Fruit fly (Drosophila melanogaster) whole organism, embryonic: ENCODE data around the gene CG14854.

Source experiments
- ATbp ChIP-seq: fragments of 200-800 bp; sonication (Bioruptor generic); optimal IDR thresholded peaks from 2 replicates; lab custom pipeline; 2017; ENCODE audit warnings: missing biosample characterization, mild to moderate bottlenecking, missing genetic modification characterization, missing genetic modification reagents
- Atf3 ChIP-seq: fragments of 200-800 bp; sonication (Bioruptor generic); optimal IDR thresholded peaks from 3 replicates; lab custom pipeline; 2016; ENCODE audit warnings: missing biosample characterization, missing genetic modification characterization
- Awh ChIP-seq: fragments of 200-800 bp; sonication (Bioruptor generic); IDR thresholded peaks from 2 replicates; pipeline ENCODE4, ENCODE4 v1.3.6; 2022; ENCODE audit warnings: missing biosample characterization, missing genetic modification characterization
- Bdp1 ChIP-seq: fragments of 200-800 bp; sonication (Bioruptor generic); optimal IDR thresholded peaks from 3 replicates; lab custom pipeline; 2016; ENCODE audit warnings: missing biosample characterization, missing genetic modification characterization
- CG10321 ChIP-seq: fragments of 200-800 bp; sonication (Bioruptor generic); IDR thresholded peaks from 2 replicates; pipeline ENCODE4 v1.3.6; 2022; ENCODE audit warnings: missing biosample characterization, missing genetic modification characterization
- CG11085 ChIP-seq: fragments of 200-800 bp; sonication (Bioruptor generic); IDR thresholded peaks from 2 replicates; pipeline ENCODE4 v1.3.6; 2022; ENCODE audit warnings: missing biosample characterization, missing genetic modification characterization
- CG12299 ChIP-seq: fragments of 200-800 bp; sonication (Bioruptor generic); optimal IDR thresholded peaks from 2 replicates; lab custom pipeline; 2018; ENCODE audit warnings: missing biosample characterization, mild to moderate bottlenecking, missing genetic modification characterization
- CG13287 ChIP-seq: fragments of 200-800 bp; sonication (Bioruptor generic); IDR thresholded peaks from 2 replicates; pipeline ENCODE4 v1.3.6; 2022; ENCODE audit warnings: missing biosample characterization, missing genetic modification characterization; ENCODE audit not compliant: partially characterized antibody
- CG14441 ChIP-seq: fragments of 200-800 bp; sonication (Bioruptor generic); IDR thresholded peaks from 2 replicates; pipeline ENCODE4 v1.3.6; 2022; ENCODE audit warnings: missing biosample characterization, missing genetic modification characterization
- CG14667 ChIP-seq: fragments of 200-800 bp; sonication (Bioruptor generic); IDR thresholded peaks from 2 replicates; pipeline ENCODE4 v1.3.6; 2022; ENCODE audit warnings: missing biosample characterization, missing genetic modification characterization
- CG15011 ChIP-seq: fragments of 200-800 bp; sonication (Bioruptor generic); optimal IDR thresholded peaks from 3 replicates; lab custom pipeline; 2018; ENCODE audit warnings: missing biosample characterization, mild to moderate bottlenecking, missing genetic modification characterization
- CG15601 ChIP-seq: fragments of 200-800 bp; sonication (Bioruptor generic); optimal IDR thresholded peaks from 3 replicates; lab custom pipeline; 2019; ENCODE audit warnings: missing biosample characterization, mild to moderate bottlenecking, missing genetic modification characterization, moderate library complexity
- CG1647 ChIP-seq: fragments of 200-800 bp; sonication (Bioruptor generic); optimal IDR thresholded peaks from 3 replicates; lab custom pipeline; 2016; ENCODE audit warnings: missing biosample characterization, missing genetic modification characterization
- CG16779 ChIP-seq: fragments of 200-800 bp; sonication (Bioruptor generic); IDR thresholded peaks from 2 replicates; pipeline ENCODE4 v1.3.6; 2022; ENCODE audit warnings: missing biosample characterization, missing genetic modification characterization
- CG17912 ChIP-seq: fragments of 200-800 bp; sonication (Bioruptor generic); optimal IDR thresholded peaks from 2 replicates; lab custom pipeline; 2018; ENCODE audit warnings: missing biosample characterization, mild to moderate bottlenecking, missing genetic modification characterization
- CG3281 ChIP-seq: fragments of 200-800 bp; sonication (Bioruptor generic); optimal IDR thresholded peaks from 3 replicates; lab custom pipeline; 2017; ENCODE audit warnings: missing biosample characterization, mild to moderate bottlenecking, missing genetic modification characterization
- CG34376 ChIP-seq: fragments of 200-800 bp; sonication (Bioruptor generic); optimal IDR thresholded peaks from 2 replicates; lab custom pipeline; 2018; ENCODE audit warnings: missing biosample characterization, mild to moderate bottlenecking, missing genetic modification characterization
- CG4617 ChIP-seq: fragments of 200-800 bp; sonication (Bioruptor generic); optimal IDR thresholded peaks from 3 replicates; lab custom pipeline; 2016; ENCODE audit warnings: missing biosample characterization, missing genetic modification characterization, borderline replicate concordance
- CG5245 ChIP-seq: fragments of 200-800 bp; sonication (Bioruptor generic); optimal IDR thresholded peaks from 3 replicates; lab custom pipeline; 2016; ENCODE audit warnings: missing biosample characterization, missing genetic modification characterization
- CG6175 ChIP-seq: fragments of 200-800 bp; sonication (Bioruptor generic); IDR thresholded peaks from 3 replicates; pipeline ENCODE4 v1.3.6; 2022; ENCODE audit warnings: missing biosample characterization, missing genetic modification characterization
- CG6254 ChIP-seq: fragments of 200-800 bp; sonication (Bioruptor generic); optimal IDR thresholded peaks from 3 replicates; lab custom pipeline; 2017; ENCODE audit warnings: mild to moderate bottlenecking, missing biosample characterization, missing genetic modification reagents, missing genetic modification characterization
- CG7987 ChIP-seq: fragments of 200-800 bp; sonication (Bioruptor generic); optimal IDR thresholded peaks from 2 replicates; lab custom pipeline; 2018; ENCODE audit warnings: missing biosample characterization, mild to moderate bottlenecking, missing genetic modification characterization, moderate library complexity
- CG8924 ChIP-seq: fragments of 200-800 bp; optimal IDR thresholded peaks from 3 replicates; lab custom pipeline; 2019; ENCODE audit warnings: missing biosample characterization, mild to moderate bottlenecking, missing genetic modification characterization, moderate library complexity
- Chrac-16 ChIP-seq: fragments of 200-800 bp; sonication (Bioruptor generic); optimal IDR thresholded peaks from 3 replicates; lab custom pipeline; 2016; ENCODE audit warnings: missing biosample characterization, missing genetic modification characterization
- Dek ChIP-seq: fragments of 200-800 bp; sonication (Bioruptor generic); optimal IDR thresholded peaks from 3 replicates; lab custom pipeline; 2019; ENCODE audit warnings: missing biosample characterization, mild to moderate bottlenecking, missing genetic modification characterization, moderate library complexity
- Elba2 ChIP-seq: fragments of 200-800 bp; sonication (Bioruptor generic); optimal IDR thresholded peaks from 3 replicates; lab custom pipeline; 2016; ENCODE audit warnings: missing biosample characterization, missing genetic modification characterization
- HmgZ ChIP-seq: fragments of 200-800 bp; sonication (Bioruptor generic); optimal IDR thresholded peaks from 2 replicates; lab custom pipeline; 2018; ENCODE audit warnings: missing biosample characterization, mild to moderate bottlenecking, missing genetic modification characterization
- Hr3 ChIP-seq: fragments of 200-800 bp; sonication (Bioruptor generic); optimal IDR thresholded peaks from 3 replicates; lab custom pipeline; 2016; ENCODE audit warnings: missing biosample characterization, missing genetic modification characterization
- Med ChIP-seq: fragments of 200-800 bp; sonication (Bioruptor generic); peaks from one replicate; lab custom pipeline; 2016; ENCODE audit warnings: missing biosample characterization, missing genetic modification characterization, mild to moderate bottlenecking, inconsistent platforms, moderate library complexity
- NC2α ChIP-seq: fragments of 200-800 bp; sonication (Bioruptor generic); optimal IDR thresholded peaks from 2 replicates; lab custom pipeline; 2016; ENCODE audit warnings: missing biosample characterization, missing genetic modification characterization
- NK7.1 ChIP-seq: fragments of 200-800 bp; sonication (Bioruptor generic); optimal IDR thresholded peaks from 3 replicates; lab custom pipeline; 2016; ENCODE audit warnings: missing biosample characterization, missing genetic modification characterization
- Side ChIP-seq: fragments of 200-800 bp; sonication (Bioruptor generic); optimal IDR thresholded peaks from 2 replicates; lab custom pipeline; 2016; ENCODE audit warnings: missing biosample characterization, missing genetic modification characterization
- Six4 ChIP-seq: fragments of 200-800 bp; sonication (Bioruptor generic); optimal IDR thresholded peaks from 2 replicates; lab custom pipeline; 2016; ENCODE audit warnings: missing biosample characterization, missing genetic modification characterization
- br ChIP-seq: fragments of >200 bp; optimal IDR thresholded peaks from 2 replicates; lab custom pipeline; 2017
- cato ChIP-seq: fragments of 200-800 bp; sonication (Bioruptor generic); optimal IDR thresholded peaks from 2 replicates; lab custom pipeline; 2016; ENCODE audit warnings: missing biosample characterization, missing genetic modification characterization, borderline replicate concordance
- danr ChIP-seq: fragments of 200-800 bp; sonication (Bioruptor generic); IDR thresholded peaks from 2 replicates; pipeline ENCODE4 v1.3.6; 2022; ENCODE audit warnings: missing biosample characterization, missing genetic modification characterization
- dmrt11E ChIP-seq: fragments of 200-800 bp; sonication (Bioruptor generic); optimal IDR thresholded peaks from 3 replicates; lab custom pipeline; 2018; ENCODE audit warnings: missing biosample characterization, mild to moderate bottlenecking, missing genetic modification characterization, moderate library complexity
- fu2 ChIP-seq: fragments of 200-800 bp; sonication (Bioruptor generic); optimal IDR thresholded peaks from 2 replicates; lab custom pipeline; 2016; ENCODE audit warnings: missing biosample characterization, missing genetic modification characterization
- kay ChIP-seq: fragments of 200-800 bp; sonication (Bioruptor generic); optimal IDR thresholded peaks from 2 replicates; lab custom pipeline; 2016; ENCODE audit warnings: missing biosample characterization, missing genetic modification characterization
- mam ChIP-seq: fragments of 200-800 bp; sonication (Bioruptor generic); optimal IDR thresholded peaks from 3 replicates; lab custom pipeline; 2016; ENCODE audit warnings: missing biosample characterization, missing genetic modification characterization
- nau ChIP-seq: fragments of 200-800 bp; sonication (Bioruptor generic); optimal IDR thresholded peaks from 3 replicates; lab custom pipeline; 2017; ENCODE audit warnings: missing biosample characterization, mild to moderate bottlenecking, missing genetic modification characterization, missing genetic modification reagents
- nerfin-1 ChIP-seq: fragments of 200-800 bp; sonication (Bioruptor generic); optimal IDR thresholded peaks from 3 replicates; lab custom pipeline; 2019; ENCODE audit warnings: missing biosample characterization, mild to moderate bottlenecking, missing genetic modification characterization, moderate library complexity
- pho ChIP-seq: fragments of 200-800 bp; sonication (Bioruptor generic); optimal IDR thresholded peaks from 2 replicates; lab custom pipeline; 2016; ENCODE audit warnings: missing biosample characterization, missing genetic modification characterization
- sisA ChIP-seq: fragments of 200-800 bp; sonication (Bioruptor generic); IDR thresholded peaks from 2 replicates; pipeline ENCODE4 v1.3.6; 2022; ENCODE audit warnings: missing biosample characterization, missing genetic modification characterization
- ssp ChIP-seq: fragments of 200-800 bp; sonication (Bioruptor generic); IDR thresholded peaks from 2 replicates; pipeline ENCODE4 v1.3.6; 2022; ENCODE audit warnings: missing biosample characterization, missing genetic modification characterization
- tap ChIP-seq: fragments of 200-800 bp; optimal IDR thresholded peaks from 3 replicates; lab custom pipeline; 2019; ENCODE audit warnings: missing biosample characterization, mild to moderate bottlenecking, missing genetic modification characterization, moderate library complexity
- tgo ChIP-seq: fragments of 200-800 bp; sonication (Bioruptor generic); IDR thresholded peaks from 3 replicates; pipeline ENCODE4 v1.3.6; 2022; ENCODE audit warnings: missing biosample characterization, missing genetic modification characterization
- unc-4 ChIP-seq: fragments of 200-800 bp; sonication (Bioruptor generic); IDR thresholded peaks from 2 replicates; pipeline ENCODE4 v1.3.6; 2022; ENCODE audit warnings: missing biosample characterization, missing genetic modification characterization; ENCODE audit not compliant: partially characterized antibody
- vnd ChIP-seq: fragments of 200-800 bp; sonication (Bioruptor generic); IDR thresholded peaks from 3 replicates; pipeline ENCODE4 v1.3.6; 2022; ENCODE audit warnings: missing biosample characterization, missing genetic modification characterization; ENCODE audit not compliant: partially characterized antibody
- wdn ChIP-seq: fragments of 200-800 bp; sonication (Bioruptor generic); IDR thresholded peaks from 2 replicates; pipeline ENCODE4 v1.3.6; 2022; ENCODE audit warnings: missing biosample characterization, missing genetic modification characterization
- zen ChIP-seq: fragments of 200-800 bp; sonication (Bioruptor generic); optimal IDR thresholded peaks from 3 replicates; lab custom pipeline; 2018; ENCODE audit warnings: missing biosample characterization, mild to moderate bottlenecking, missing genetic modification characterization, moderate library complexity

CG14854 gene

dm6 chr3R:14569411-14570107 lies 9.7 kb upstream of the CG14854 start, which contains the start of gene Cys (continued):
- no peak for TF ChIP-seq CG17912
- TF ChIP-seq tap (tag; lab: Kevin White, UChicago): no peak
- 0 out of 2 replicates have a peak, but pooled peaks have one; percentile 28 for TF ChIP-seq wdn (GFP tag; lab: Robert Waterston, UW)
- TF ChIP-seq CG6254: no peak
- no peak for TF ChIP-seq sisA (GFP tag; lab: Robert Waterston, UW)
- no peak for TF ChIP-seq Elba2 (GFP tag; lab: Kevin White, UChicago)
- no peak for TF ChIP-seq tgo (GFP tag; lab: Robert Waterston, UW)
- TF ChIP-seq Awh (GFP tag; lab: Robert Waterston, UW): no peak
- TF ChIP-seq Chrac-16 (GFP tag; lab: Kevin White, UChicago): no peak
- TF ChIP-seq Med: peak; percentile 78
- TF ChIP-seq CG5245: no peak
- no peak for TF ChIP-seq HmgZ (tag; lab: Kevin White, UChicago)
- TF ChIP-seq cato (GFP tag; lab: Kevin White, UChicago): no peak
- no peak for TF ChIP-seq Bdp1 (GFP tag; lab: Kevin White, UChicago)
- no peak for TF ChIP-seq CG12299 (tag; lab: Kevin White, UChicago)
- peak; percentile 36; the same call in 1 of the 2 replicates for TF ChIP-seq CG16779
- TF ChIP-seq kay (GFP tag; lab: Kevin White, UChicago): no peak
- no peak for TF ChIP-seq CG14667 (GFP tag; lab: Robert Waterston, UW)
- no peak for TF ChIP-seq unc-4 (GFP tag; lab: Robert Waterston, UW)
- no peak for TF ChIP-seq fu2
- no peak for TF ChIP-seq CG4617
- no peak for TF ChIP-seq CG6175
- TF ChIP-seq dmrt11E (tag; lab: Kevin White, UChicago): peak; percentile 9
- TF ChIP-seq CG14441: no peak
- no peak for TF ChIP-seq ssp (GFP tag; lab: Robert Waterston, UW)
- no peak for TF ChIP-seq CG11085 (GFP tag; lab: Robert Waterston, UW)
- no peak for TF ChIP-seq nerfin-1 (tag; lab: Kevin White, UChicago)
- no peak for TF ChIP-seq danr
- TF ChIP-seq nau: no peak
- no peak for TF ChIP-seq Hr3 (GFP tag; lab: Kevin White, UChicago)
- TF ChIP-seq Dek (tag; lab: Kevin White, UChicago): no peak
- no peak for TF ChIP-seq NC2α
- TF ChIP-seq Atf3 (GFP tag; lab: Kevin White, UChicago): no peak
- peak; percentile 26 for TF ChIP-seq CG15601
- TF ChIP-seq CG13287 (GFP tag; lab: Robert Waterston, UW): no peak; the same call in 1 of the 2 replicates
- no peak for TF ChIP-seq Side
- TF ChIP-seq CG10321 (GFP tag; lab: Robert Waterston, UW): no peak
- TF ChIP-seq CG15011: no peak
- peak; percentile 54 for TF ChIP-seq zen (tag; lab: Kevin White, UChicago)
- TF ChIP-seq CG34376 (GFP tag; lab: Kevin White, UChicago): no peak
- TF ChIP-seq ATbp (GFP tag; lab: Kevin White, UChicago): no peak
- no peak for TF ChIP-seq vnd (GFP tag; lab: Robert Waterston, UW)
- TF ChIP-seq Six4 (GFP tag; lab: Kevin White, UChicago): no peak
- no peak for TF ChIP-seq CG8924 (tag; lab: Kevin White, UChicago)
- no peak for TF ChIP-seq NK7.1
- peak; percentile 16 for TF ChIP-seq pho (GFP tag; lab: Kevin White, UChicago)
- TF ChIP-seq mam (GFP tag; lab: Kevin White, UChicago): no peak
- no peak for TF ChIP-seq CG3281 (GFP tag; lab: Kevin White, UChicago)
- no peak for TF ChIP-seq CG1647 (GFP tag; lab: Kevin White, UChicago)
- no peak for TF ChIP-seq br
- no peak for TF ChIP-seq CG7987 (GFP tag; lab: Kevin White, UChicago)
